Fruit fly (Drosophila melanogaster): ENCODE results near the gene CG13074.

dm6 chr3L:16049955-16050886 lies 47.1 kb downstream of the CG13074 start:
- TF ChIP-seq CG15710 (tag; optimal IDR thresholded peaks at IDR 0.05) (no peak), CG34367 (tag; optimal IDR thresholded peaks at IDR 0.05) (no peak), EcR (GFP tag; optimal IDR thresholded peaks at IDR 0.05) (no peak), D1 (tag; optimal IDR thresholded peaks at IDR 0.05) (no peak)
